Worm (Caenorhabditis elegans) whole organism, midembryonic: ENCODE results near the gene T10D4.7.
A peak's percentile ranks its signal among the peaks of the same experiment; 100 is the strongest.

Source experiments
- T22C8.4 ChIP-seq: fragments of 200-800 bp; sonication (Bioruptor generic); IDR thresholded peaks from 2 replicates; pipeline ENCODE4 v1.3.6; 2022; ENCODE audit warnings: missing genetic modification characterization, missing compliant biosample characterization
- cog-1 ChIP-seq: sonication (generic microtip); optimal IDR thresholded peaks from 2 replicates; lab custom pipeline; 2016; ENCODE audit warnings: missing genetic modification characterization, missing compliant biosample characterization
- flt-1 ChIP-seq: fragments of 200-800 bp; sonication (Bioruptor generic); IDR thresholded peaks from 2 replicates; pipeline ENCODE4 v1.3.6; 2022; ENCODE audit warnings: missing genetic modification characterization, missing compliant biosample characterization
- klf-2 ChIP-seq: fragments of 200-800 bp; sonication (Bioruptor generic); conservative IDR thresholded peaks from 2 replicates; pipeline ENCODE4 v1.3.6; 2022; ENCODE audit warnings: missing genetic modification reagents, missing genetic modification characterization, missing compliant biosample characterization
- med-1 ChIP-seq: sonication (generic microtip); optimal IDR thresholded peaks from 2 replicates; lab custom pipeline; 2017; ENCODE audit warnings: missing genetic modification characterization, mild to moderate bottlenecking, missing compliant biosample characterization, antibody characterized with exemption, missing genetic modification reagents; ENCODE audit not compliant: insufficient read depth
- ref-1 ChIP-seq: fragments of 200-800 bp; sonication (Bioruptor generic); conservative IDR thresholded peaks from 2 replicates; pipeline ENCODE4 v1.3.6; 2022; ENCODE audit warnings: missing genetic modification reagents, missing genetic modification characterization, missing compliant biosample characterization
- tab-1 ChIP-seq: fragments of 200-800 bp; sonication (Bioruptor generic); IDR thresholded peaks from 2 replicates; pipeline ENCODE4 v1.3.6; 2022; ENCODE audit warnings: missing genetic modification characterization, missing compliant biosample characterization
- ztf-23 ChIP-seq: fragments of 200-800 bp; sonication (Bioruptor generic); IDR thresholded peaks from 2 replicates; pipeline ENCODE4 v1.3.6; 2022; ENCODE audit warnings: missing genetic modification reagents, missing genetic modification characterization, missing compliant biosample characterization
- ztf-29 ChIP-seq: fragments of 200-800 bp; sonication (Bioruptor generic); IDR thresholded peaks from 2 replicates; pipeline ENCODE4 v1.3.6; 2022; ENCODE audit warnings: missing genetic modification reagents, missing genetic modification characterization, missing compliant biosample characterization

The T10D4.7 gene

ce11 chrII:3112313-3112712, 5.3 kb upstream of the T10D4.7 start, which contains the start of gene Y25C1A.2:
Gene Y25C1A.2, plus strand, starts transcription at chrII:3112613.
- TF ChIP-seq T22C8.4 (no peak), flt-1 (GFP tag; lab: Robert Waterston, UW) (no peak), tab-1 (GFP tag; lab: Robert Waterston, UW) (no peak), ztf-23 (GFP tag; lab: Robert Waterston, UW) (no peak), klf-2 (no peak), med-1 (GFP tag; lab: Kevin White, UChicago) (no peak), ztf-29 (GFP tag; lab: Robert Waterston, UW) (no peak), ref-1 (GFP tag; lab: Robert Waterston, UW) (no peak), cog-1 (tag; lab: Kevin White, UChicago) (no peak)

ce11 chrII:3113289-3113688, 4.3 kb upstream of the T10D4.7 start:
- TF ChIP-seq ztf-29 (GFP tag; lab: Robert Waterston, UW) (no peak), tab-1 (GFP tag; lab: Robert Waterston, UW) (0 out of 2 replicates have a peak, but pooled peaks have one; percentile 14), ref-1 (GFP tag; lab: Robert Waterston, UW) (no peak), T22C8.4 (no peak), klf-2 (no peak)

DNA sequence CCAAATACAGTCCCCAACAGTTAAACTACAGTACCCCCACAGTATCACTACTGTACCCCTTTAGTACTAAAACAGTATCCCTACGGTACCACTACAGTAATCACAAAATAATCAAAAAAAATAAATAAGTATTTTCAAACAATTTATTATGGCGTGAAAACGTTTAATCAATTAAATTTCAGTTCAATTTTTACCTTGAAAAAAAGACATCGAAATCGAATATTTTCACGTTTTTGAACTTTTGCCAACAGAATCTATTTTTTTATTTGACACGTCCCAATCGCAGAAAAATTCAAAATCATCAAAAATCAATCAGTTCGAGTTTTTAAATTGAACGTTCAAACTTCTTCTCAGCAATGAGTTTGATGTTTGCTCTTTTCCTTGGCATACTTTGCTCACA, 3.6 kb upstream of the T10D4.7 start, which contains the start of gene clec-123:
Gene clec-123 (plus strand): TSS at position 301 of the 400 bp plus-strand sequence.
- TF ChIP-seq cog-1 (tag; lab: Kevin White, UChicago) (no peak), ref-1 (GFP tag; lab: Robert Waterston, UW) (no peak), flt-1 (GFP tag; lab: Robert Waterston, UW) (no peak), ztf-23 (GFP tag; lab: Robert Waterston, UW) (no peak), ztf-29 (GFP tag; lab: Robert Waterston, UW) (no peak), tab-1 (GFP tag; lab: Robert Waterston, UW) (no peak), klf-2 (no peak), med-1 (GFP tag; lab: Kevin White, UChicago) (no peak), T22C8.4 (no peak)

- TF ChIP-seq cog-1 (tag; lab: Kevin White, UChicago) (peak; percentile 15), flt-1 (GFP tag; lab: Robert Waterston, UW) (no peak), ztf-23 (GFP tag; lab: Robert Waterston, UW) (no peak), T22C8.4 (peak; percentile 53), ztf-29 (GFP tag; lab: Robert Waterston, UW) (no peak)
Observed at ce11 chrII:3118907-3119382, 1.4 kb downstream of the T10D4.7 start, which contains the start of gene T10D4.6. Gene T10D4.6, plus strand, starts transcription at chrII:3119332.

- TF ChIP-seq ztf-23 (GFP tag; lab: Robert Waterston, UW) = no peak
- TF ChIP-seq klf-2 = no peak
- TF ChIP-seq flt-1 (GFP tag; lab: Robert Waterston, UW) = no peak
- no peak for TF ChIP-seq ref-1 (GFP tag; lab: Robert Waterston, UW)
Observed at ce11 chrII:3123206-3123605, 5.6 kb downstream of the T10D4.7 start, which contains the start of gene srh-71. Gene srh-71, plus strand, starts transcription at chrII:3123506.

DNA sequence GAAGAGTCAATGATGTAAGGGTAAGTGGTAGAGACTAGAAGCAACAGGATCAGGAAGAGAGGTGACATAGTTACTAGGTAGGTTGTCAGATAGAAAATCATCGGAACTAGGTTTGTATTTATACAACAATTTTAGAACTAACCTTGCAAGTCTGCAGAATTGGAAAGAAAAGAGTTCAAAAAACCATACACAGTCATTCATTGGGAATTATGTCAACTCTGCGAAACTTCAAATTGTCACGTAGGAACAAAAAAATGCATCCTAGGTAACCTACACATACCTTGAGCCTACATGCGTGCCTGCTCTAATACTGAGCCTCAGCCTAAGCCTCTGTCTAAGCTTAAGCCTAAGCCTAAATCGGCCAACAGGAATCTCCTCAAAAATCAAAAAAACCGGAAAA, 8.8 kb downstream of the T10D4.7 start, which contains the start of gene ins-19:
Gene ins-19 (minus strand): TSS at position 101 of the 400 bp plus-strand sequence.
- TF ChIP-seq ztf-29 (GFP tag; lab: Robert Waterston, UW) = no peak
- TF ChIP-seq med-1 (GFP tag; lab: Kevin White, UChicago) = no peak
- TF ChIP-seq T22C8.4 = no peak

DNA sequence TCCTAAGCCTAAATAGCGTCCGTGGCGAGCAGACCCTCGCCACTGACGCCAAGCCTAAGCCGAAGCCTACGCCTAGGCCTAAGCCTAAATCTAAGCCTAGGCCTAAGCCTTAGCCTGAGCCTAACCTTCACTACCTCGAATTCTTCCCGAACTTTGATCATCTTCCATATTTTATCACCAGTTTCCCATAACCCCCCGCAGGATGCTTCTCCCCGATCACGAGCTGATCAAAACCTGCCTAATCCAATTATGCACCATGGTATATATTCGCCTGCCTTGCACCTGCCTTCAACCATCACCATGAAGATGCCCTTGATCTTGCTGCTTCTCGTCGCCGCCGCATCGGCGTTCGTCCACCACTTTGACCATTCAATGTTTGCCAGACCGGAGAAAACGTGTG, 9.2 kb downstream of the T10D4.7 start, which contains the start of gene ins-31:
Gene ins-31 (plus strand): TSS at position 301 of the 400 bp plus-strand sequence.
- TF ChIP-seq ztf-23 (GFP tag; lab: Robert Waterston, UW) = 0 out of 2 replicates have a peak, but pooled peaks have one; percentile 32

DNA sequence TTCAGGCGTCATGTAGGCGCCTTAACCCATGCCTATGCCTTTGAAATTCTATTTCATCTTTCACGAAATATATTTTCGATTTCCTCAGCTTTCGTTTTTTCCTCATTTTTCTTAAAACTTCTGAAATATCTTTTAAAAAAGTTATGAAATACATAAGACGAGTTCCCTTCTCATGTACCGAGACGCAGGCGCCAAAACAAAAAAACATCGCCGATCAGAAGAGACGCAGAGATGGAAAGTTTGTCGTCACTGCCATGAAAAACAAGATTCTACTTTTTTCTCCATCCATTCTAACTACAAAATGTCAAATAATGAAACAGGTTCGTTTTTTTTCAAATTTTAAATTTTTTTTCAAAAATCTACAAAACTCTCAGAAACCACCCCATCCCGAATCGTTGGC, 11.4 kb downstream of the T10D4.7 start, which contains the start of gene chil-24:
Gene chil-24 (plus strand): TSS at position 156 of the 400 bp plus-strand sequence.
- TF ChIP-seq med-1 (GFP tag; lab: Kevin White, UChicago) = no peak
- TF ChIP-seq klf-2 = no peak
- no peak for TF ChIP-seq ztf-29 (GFP tag; lab: Robert Waterston, UW)
- no peak for TF ChIP-seq ref-1 (GFP tag; lab: Robert Waterston, UW)
- no peak for TF ChIP-seq cog-1 (tag; lab: Kevin White, UChicago)
- no peak for TF ChIP-seq ztf-23 (GFP tag; lab: Robert Waterston, UW)
- TF ChIP-seq T22C8.4 = no peak
- no peak for TF ChIP-seq tab-1 (GFP tag; lab: Robert Waterston, UW)
- no peak for TF ChIP-seq flt-1 (GFP tag; lab: Robert Waterston, UW)

- TF ChIP-seq klf-2 (no peak), ref-1 (GFP tag; lab: Robert Waterston, UW) (no peak), ztf-29 (GFP tag; lab: Robert Waterston, UW) (peak; percentile 20; the same call in 1 of the 2 replicates)
Observed at ce11 chrII:3135293-3135692, 17.7 kb downstream of the T10D4.7 start.

- TF ChIP-seq tab-1 (GFP tag; lab: Robert Waterston, UW) = no peak
- no peak for TF ChIP-seq ztf-29 (GFP tag; lab: Robert Waterston, UW)
- no peak for TF ChIP-seq ztf-23 (GFP tag; lab: Robert Waterston, UW)
- no peak for TF ChIP-seq ref-1 (GFP tag; lab: Robert Waterston, UW)
- TF ChIP-seq klf-2 = no peak
- TF ChIP-seq cog-1 (tag; lab: Kevin White, UChicago) = no peak
- TF ChIP-seq T22C8.4 = no peak
- no peak for TF ChIP-seq flt-1 (GFP tag; lab: Robert Waterston, UW)
- no peak for TF ChIP-seq med-1 (GFP tag; lab: Kevin White, UChicago)
Observed at ce11 chrII:3137804-3138203, 20.2 kb downstream of the T10D4.7 start, which contains the start of gene sri-54. Gene sri-54, minus strand, starts transcription at chrII:3137904.
